Worm (Caenorhabditis elegans) whole organism, mixed stage, embryonic: ENCODE data around the gene M04B2.4.

Experiments used
- ceh-39 ChIP-seq: fragments of 150-350 bp; optimal IDR thresholded peaks from 2 replicates; lab custom pipeline; 2014; ENCODE audit warnings: missing biosample characterization, missing genetic modification characterization
- ceh-43 ChIP-seq: fragments of 200-800 bp; sonication (Bioruptor generic); optimal IDR thresholded peaks from 2 replicates; lab custom pipeline; 2018; ENCODE audit warnings: mild to moderate bottlenecking, missing genetic modification characterization, moderate library complexity, missing compliant biosample characterization
- mep-1 ChIP-seq: fragments of 150-350 bp; optimal IDR thresholded peaks from 2 replicates; lab custom pipeline; 2017; ENCODE audit warnings: missing biosample characterization, missing genetic modification reagents, missing genetic modification characterization, inconsistent platforms
- nhr-237 ChIP-seq: fragments of 150-350 bp; optimal IDR thresholded peaks from 2 replicates; lab custom pipeline; 2014; ENCODE audit warnings: missing biosample characterization, missing genetic modification characterization
- nhr-28 ChIP-seq: fragments of 150-350 bp; optimal IDR thresholded peaks from 2 replicates; lab custom pipeline; 2014; ENCODE audit warnings: missing biosample characterization, missing genetic modification characterization
- pha-4 ChIP-seq: fragments of 150-350 bp; optimal IDR thresholded peaks from 2 replicates; lab custom pipeline; 2018; ENCODE audit warnings: missing biosample characterization, missing genetic modification reagents, missing genetic modification characterization
- sem-2 ChIP-seq: fragments of 200-800 bp; sonication (Bioruptor generic); optimal IDR thresholded peaks from 2 replicates; lab custom pipeline; 2018; ENCODE audit warnings: mild to moderate bottlenecking, missing genetic modification characterization, missing compliant biosample characterization
- snpc-4 ChIP-seq: fragments of 150-350 bp; optimal IDR thresholded peaks from 2 replicates; lab custom pipeline; 2014; ENCODE audit warnings: missing biosample characterization, missing genetic modification characterization
- tbx-8 ChIP-seq: fragments of 200-800 bp; sonication (Bioruptor generic); optimal IDR thresholded peaks from 2 replicates; lab custom pipeline; 2018; ENCODE audit warnings: mild to moderate bottlenecking, missing genetic modification characterization, moderate library complexity, missing compliant biosample characterization
- unc-39 ChIP-seq: fragments of 150-350 bp; optimal IDR thresholded peaks from 2 replicates; lab custom pipeline; 2014; ENCODE audit warnings: missing biosample characterization, missing genetic modification characterization

M04B2.4 gene

ce11 chrIV:11469698-11470591, 50.9 kb downstream of the M04B2.4 start, which contains the start of the genes C10C6.13 and wht-2:
TSS of gene C10C6.13 (minus strand) at chrIV:11469748.
TSS of gene wht-2 (plus strand) at chrIV:11470436.
- TF ChIP-seq mep-1 (tag; lab: Kevin White, UChicago) (no peak), ceh-43 (GFP tag; lab: Kevin White, UChicago) (no peak), pha-4 (no peak), unc-39 (tag; lab: Kevin White, UChicago) (no peak), sem-2 (GFP tag; lab: Kevin White, UChicago) (no peak), ceh-39 (tag; lab: Kevin White, UChicago) (no peak), tbx-8 (no peak), nhr-237 (tag; lab: Kevin White, UChicago) (no peak), snpc-4 (tag; lab: Kevin White, UChicago) (no peak), nhr-28 (tag; lab: Kevin White, UChicago) (no peak)
- TF ChIP-seq, all 35 proteins: peak for 0
